Worm (Caenorhabditis elegans) whole organism, late embryonic: ENCODE data around the gene hhat-2.

Experiments
- ama-1 ChIP-seq: fragments of 150-350 bp; optimal IDR thresholded peaks from 2 replicates; lab custom pipeline; 2014
- ceh-48 ChIP-seq: sonication (generic microtip); optimal IDR thresholded peaks from 2 replicates; lab custom pipeline; 2016; ENCODE audit warnings: missing genetic modification characterization, inconsistent platforms, missing compliant biosample characterization
- elt-2 ChIP-seq: sonication (generic microtip); optimal IDR thresholded peaks from 2 replicates; lab custom pipeline; 2016; ENCODE audit warnings: missing genetic modification reagents, missing genetic modification characterization, missing compliant biosample characterization
- eyg-1 ChIP-seq: sonication (generic microtip); optimal IDR thresholded peaks from 2 replicates; lab custom pipeline; 2016; ENCODE audit warnings: missing genotype, missing genetic modification characterization, missing compliant biosample characterization
- nhr-11 ChIP-seq: fragments of 150-350 bp; optimal IDR thresholded peaks from 2 replicates; lab custom pipeline; 2014; ENCODE audit warnings: missing biosample characterization, missing genetic modification characterization
- rnt-1 ChIP-seq: sonication (generic microtip); optimal IDR thresholded peaks from 2 replicates; lab custom pipeline; 2016; ENCODE audit warnings: missing genetic modification characterization, missing compliant biosample characterization
- zip-5 ChIP-seq: sonication (generic microtip); optimal IDR thresholded peaks from 2 replicates; lab custom pipeline; 2016; ENCODE audit warnings: missing genetic modification characterization, missing compliant biosample characterization

DNA sequence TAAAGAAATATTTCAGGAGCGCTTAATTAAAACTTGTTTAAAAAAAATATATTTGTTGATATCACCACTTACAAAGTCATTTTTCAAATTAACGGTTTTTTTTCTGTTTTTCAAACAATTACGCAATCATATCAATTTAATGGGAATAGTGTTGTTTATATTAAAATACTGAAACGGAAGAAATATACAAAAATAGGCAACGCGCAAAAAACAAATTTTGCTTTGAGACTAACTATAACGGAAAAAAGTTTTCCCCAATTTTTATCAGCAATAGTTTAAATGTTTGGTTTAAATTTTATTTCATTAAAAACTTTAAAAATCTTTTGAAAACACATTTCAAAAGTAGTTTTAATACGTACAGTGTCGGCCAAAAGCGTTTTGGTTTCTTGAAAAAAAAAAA, 39.6 kb upstream of the hhat-2 start:
- TF ChIP-seq eyg-1 (tag; lab: Kevin White, UChicago) (no peak), nhr-11 (tag; lab: Kevin White, UChicago) (no peak), ama-1 (lab: Kevin White, UChicago) (no peak), elt-2 (tag; lab: Kevin White, UChicago) (no peak), zip-5 (tag; lab: Kevin White, UChicago) (no peak), ceh-48 (no peak), rnt-1 (no peak)
